Fruit fly (Drosophila melanogaster) ovary, adult (tissue): ENCODE data around the gene CG15170.

Source experiments
- CG17801 ChIP-seq: fragments of 200-800 bp; optimal IDR thresholded peaks from 2 replicates; lab custom pipeline; 2019; ENCODE audit warnings: missing biosample characterization, mild to moderate bottlenecking, missing genetic modification characterization, moderate library complexity; ENCODE audit not compliant: partially characterized antibody

CG15170 gene

dm6 chr2L:19019640-19020039 lies 29.6 kb upstream of the CG15170 start:
- no peak for TF ChIP-seq CG17801 (GFP tag; lab: Kevin White, UChicago)

dm6 chr2L:19019160-19019592 lies 29.1 kb upstream of the CG15170 start:
- TF ChIP-seq CG17801 (GFP tag; lab: Kevin White, UChicago): no peak

- TF ChIP-seq CG17801 (GFP tag; lab: Kevin White, UChicago): no peak
These were observed 28.2 kb upstream of the CG15170 start for dm6 chr2L:19018266-19018665.

- no peak for TF ChIP-seq CG17801 (GFP tag; lab: Kevin White, UChicago)
These were observed 27.0 kb upstream of the CG15170 start for dm6 chr2L:19017060-19017459.

- no peak for TF ChIP-seq CG17801 (GFP tag; lab: Kevin White, UChicago)
These were observed 25.6 kb upstream of the CG15170 start for dm6 chr2L:19015628-19016027.

- no peak for TF ChIP-seq CG17801 (GFP tag; lab: Kevin White, UChicago)
These were observed 24.9 kb upstream of the CG15170 start for dm6 chr2L:19014881-19015366.

- no peak for TF ChIP-seq CG17801 (GFP tag; lab: Kevin White, UChicago)
These were observed 24.2 kb upstream of the CG15170 start for dm6 chr2L:19014032-19014880.

dm6 chr2L:19012776-19013328 lies 22.8 kb upstream of the CG15170 start:
- TF ChIP-seq CG17801 (GFP tag; lab: Kevin White, UChicago): no peak

dm6 chr2L:19011895-19012645 lies 22.0 kb upstream of the CG15170 start:
- TF ChIP-seq CG17801 (GFP tag; lab: Kevin White, UChicago): no peak

- no peak for TF ChIP-seq CG17801 (GFP tag; lab: Kevin White, UChicago)
These were observed 20.5 kb upstream of the CG15170 start, which contains the start of gene robl37BC for dm6 chr2L:19010566-19010965. Gene robl37BC (plus strand): TSS chr2L:19010866.

- TF ChIP-seq CG17801 (GFP tag; lab: Kevin White, UChicago): no peak
These were observed 20.0 kb upstream of the CG15170 start for dm6 chr2L:19010037-19010436.

- peak; percentile 85 for TF ChIP-seq CG17801 (GFP tag; lab: Kevin White, UChicago)
These were observed 19.1 kb upstream of the CG15170 start, which contains the start of gene RpL30 for dm6 chr2L:19009130-19009529. Gene RpL30 (minus strand): TSS chr2L:19009306.

dm6 chr2L:19002959-19003371 lies 12.9 kb upstream of the CG15170 start, which contains the start of gene CG31793:
Gene CG31793 (plus strand): TSS chr2L:19003367.
- TF ChIP-seq CG17801 (GFP tag; lab: Kevin White, UChicago): peak; percentile 73

dm6 chr2L:19002468-19002867 lies 12.4 kb upstream of the CG15170 start:
- no peak for TF ChIP-seq CG17801 (GFP tag; lab: Kevin White, UChicago)

dm6 chr2L:18997148-18997547 lies 7.1 kb upstream of the CG15170 start, which contains the start of gene CG31792:
Gene CG31792 (plus strand): TSS chr2L:18997448.
- TF ChIP-seq CG17801 (GFP tag; lab: Kevin White, UChicago): no peak
